Worm (Caenorhabditis elegans) whole organism, L1 larva: Measurements from ENCODE around the gene rsu-1.

ENCODE experiments used
- egl-27 ChIP-seq, 2 experiments: fragments of 150-350 bp in 1 of 2; sonication (generic microtip); optimal IDR thresholded peaks; 3 replicates each; lab custom pipeline; 2017 to 2018; ENCODE audit warnings: missing biosample characterization in 2 of 2, missing genetic modification characterization in 2 of 2, missing genetic modification reagents in 2 of 2
- nhr-11 ChIP-seq: fragments of 150-350 bp; optimal IDR thresholded peaks from 2 replicates; lab custom pipeline; 2014; ENCODE audit warnings: missing biosample characterization, missing genetic modification characterization
- nhr-90 ChIP-seq: sonication (generic microtip); optimal IDR thresholded peaks from 2 replicates; lab custom pipeline; 2016; ENCODE audit warnings: mild to moderate bottlenecking, missing genetic modification characterization, missing compliant biosample characterization; ENCODE audit not compliant: poor library complexity

DNA sequence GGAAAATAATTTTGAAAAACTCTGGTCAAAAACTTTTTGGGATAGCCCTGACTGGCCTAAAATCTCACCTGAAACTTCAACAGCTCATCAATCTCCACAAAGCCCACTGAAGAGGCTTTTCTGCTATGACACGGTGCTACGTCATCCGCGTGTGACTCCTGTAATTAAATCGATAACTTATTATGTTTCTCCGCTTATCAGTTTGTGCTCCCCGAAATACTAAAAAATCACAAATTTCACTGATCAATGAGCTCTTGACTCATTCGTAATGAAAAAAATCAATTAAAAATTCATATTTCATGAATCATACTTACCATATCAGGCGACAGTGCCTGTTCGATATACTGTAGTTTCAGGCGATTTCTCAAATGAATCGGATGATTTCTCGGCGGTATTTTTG lies 3.2 kb downstream of the rsu-1 start:
- TF ChIP-seq nhr-90 (no peak), egl-27 (tag; optimal IDR thresholded peaks at IDR 0.05; lab: Kevin White, UChicago) (no peak), nhr-11 (tag; lab: Kevin White, UChicago) (no peak)
